Worm (Caenorhabditis elegans) whole organism, L1 larva: ENCODE data around the gene K11D12.6.

Experiments used
- C16A3.4 ChIP-seq: fragments of 150-350 bp; optimal IDR thresholded peaks from 2 replicates; lab custom pipeline; 2014; ENCODE audit warnings: missing biosample characterization, missing genetic modification characterization
- C34B4.2 ChIP-seq: sonication (generic microtip); optimal IDR thresholded peaks from 2 replicates; lab custom pipeline; 2017; ENCODE audit warnings: mild to moderate bottlenecking, missing genetic modification characterization, missing compliant biosample characterization
- F16B12.6 ChIP-seq: fragments of 150-350 bp; optimal IDR thresholded peaks from 2 replicates; lab custom pipeline; 2014; ENCODE audit warnings: missing biosample characterization, missing genetic modification characterization
- alr-1 ChIP-seq: fragments of 200-800 bp; sonication (Bioruptor generic); optimal IDR thresholded peaks from 2 replicates; lab custom pipeline; 2018; ENCODE audit warnings: borderline replicate concordance, mild to moderate bottlenecking, missing genetic modification characterization, missing compliant biosample characterization
- blmp-1 ChIP-seq: fragments of 150-350 bp; optimal IDR thresholded peaks from 2 replicates; lab custom pipeline; 2014; ENCODE audit warnings: missing biosample characterization, missing genetic modification characterization
- ceh-63 ChIP-seq: fragments of 200-800 bp; sonication (Bioruptor generic); optimal IDR thresholded peaks from 2 replicates; lab custom pipeline; 2018; ENCODE audit warnings: mild to moderate bottlenecking, missing genetic modification characterization, missing compliant biosample characterization
- ceh-82 ChIP-seq, 3 experiments: fragments of 150-350 bp in 1 of 3; sonication (generic microtip) in 2 of 3; optimal IDR thresholded peaks; 2 replicates each; lab custom pipeline; 2014 to 2017; ENCODE audit warnings: missing biosample characterization in 3 of 3, missing genetic modification characterization in 3 of 3
- ceh-88 ChIP-seq: fragments of 200-800 bp; sonication (Bioruptor generic); IDR thresholded peaks from 2 replicates; pipeline ENCODE4 v1.3.6; 2022; ENCODE audit warnings: missing genetic modification characterization, missing compliant biosample characterization
- ceh-90 ChIP-seq: sonication (generic microtip); optimal IDR thresholded peaks from 2 replicates; lab custom pipeline; 2016; ENCODE audit warnings: missing genetic modification characterization, missing compliant biosample characterization
- ces-1 ChIP-seq: fragments of 150-350 bp; optimal IDR thresholded peaks from 2 replicates; lab custom pipeline; 2014; ENCODE audit warnings: missing biosample characterization, missing genetic modification reagents, missing genetic modification characterization
- dpl-1 ChIP-seq, 3 experiments: fragments of 150-350 bp in 2 of 3; sonication (generic microtip) in 1 of 3; optimal IDR thresholded peaks; 2 replicates each; lab custom pipeline; 2014 to 2017; ENCODE audit warnings: missing biosample characterization in 3 of 3, missing genetic modification characterization in 3 of 3, missing genetic modification reagents in 3 of 3
- dsc-1 ChIP-seq: sonication (generic microtip); optimal IDR thresholded peaks from 2 replicates; lab custom pipeline; 2016; ENCODE audit warnings: mild to moderate bottlenecking, missing genetic modification characterization, missing compliant biosample characterization
- efl-1 ChIP-seq, 4 experiments: fragments of 150-350 bp; optimal IDR thresholded peaks in 3 of 4; peaks in 1 of 4; 1 replicate in 1 of 4; 2 replicates in 3 of 4; lab custom pipeline; 2014; ENCODE audit warnings: missing biosample characterization in 2 of 4, missing genetic modification characterization in 2 of 4, missing genetic modification reagents in 2 of 4
- efl-3 ChIP-seq: fragments of 200-800 bp; sonication (Bioruptor generic); optimal IDR thresholded peaks from 2 replicates; lab custom pipeline; 2018; ENCODE audit warnings: mild to moderate bottlenecking, missing genetic modification characterization, missing compliant biosample characterization
- egl-27 ChIP-seq, 2 experiments: fragments of 150-350 bp in 1 of 2; sonication (generic microtip); optimal IDR thresholded peaks; 3 replicates each; lab custom pipeline; 2017 to 2018; ENCODE audit warnings: missing biosample characterization in 2 of 2, missing genetic modification characterization in 2 of 2, missing genetic modification reagents in 2 of 2
- elt-3 ChIP-seq, 6 experiments: fragments of 150-350 bp in 1 of 6; sonication (generic microtip); optimal IDR thresholded peaks; 2 replicates each; lab custom pipeline; 2017 to 2018; ENCODE audit warnings: missing biosample characterization in 6 of 6, missing genetic modification characterization in 6 of 6, inconsistent platforms in 1 of 6
- ets-5 ChIP-seq: fragments of 200-800 bp; sonication (Bioruptor generic); IDR thresholded peaks from 2 replicates; pipeline ENCODE4 v1.3.6; 2022; ENCODE audit warnings: missing genetic modification characterization, missing compliant biosample characterization
- fkh-10 ChIP-seq: sonication (generic microtip); optimal IDR thresholded peaks from 2 replicates; lab custom pipeline; 2017; ENCODE audit warnings: missing biosample characterization, missing genetic modification reagents, missing genetic modification characterization
- fkh-4 ChIP-seq: sonication (generic microtip); optimal IDR thresholded peaks from 2 replicates; lab custom pipeline; 2016; ENCODE audit warnings: missing compliant biosample characterization, missing genetic modification characterization, borderline replicate concordance
- fkh-8 ChIP-seq: sonication (generic microtip); optimal IDR thresholded peaks from 2 replicates; lab custom pipeline; 2016; ENCODE audit warnings: mild to moderate bottlenecking, missing genetic modification characterization, missing compliant biosample characterization
- grh-1 ChIP-seq: fragments of 200-800 bp; sonication (Bioruptor generic); IDR thresholded peaks from 2 replicates; pipeline ENCODE4 v1.3.6; 2022; ENCODE audit warnings: missing genetic modification reagents, missing genetic modification characterization, missing compliant biosample characterization
- hpl-2 ChIP-seq: fragments of 150-350 bp; optimal IDR thresholded peaks from 2 replicates; lab custom pipeline; 2014; ENCODE audit warnings: missing biosample characterization, missing genetic modification reagents, missing genetic modification characterization
- isw-1 ChIP-seq: fragments of 200-800 bp; sonication (Bioruptor generic); IDR thresholded peaks from 2 replicates; pipeline ENCODE4 v1.3.6; 2022; ENCODE audit warnings: missing genetic modification characterization, missing compliant biosample characterization
- lin-14 ChIP-seq: fragments of 200-800 bp; sonication (Bioruptor generic); optimal IDR thresholded peaks from 2 replicates; lab custom pipeline; 2018; ENCODE audit warnings: mild to moderate bottlenecking, missing genetic modification characterization, moderate library complexity, missing compliant biosample characterization
- lin-35 ChIP-seq, 2 experiments: fragments of 150-350 bp; optimal IDR thresholded peaks; 2 replicates each; lab custom pipeline; 2014; ENCODE audit warnings: missing biosample characterization in 2 of 2, missing genetic modification characterization in 2 of 2, missing genetic modification reagents in 2 of 2
- mab-9 ChIP-seq: fragments of 200-800 bp; sonication (Bioruptor generic); IDR thresholded peaks from 2 replicates; pipeline ENCODE4 v1.3.6; 2022; ENCODE audit warnings: missing genetic modification reagents, missing genetic modification characterization, missing compliant biosample characterization
- mdl-1 ChIP-seq, 2 experiments: fragments of 150-350 bp; optimal IDR thresholded peaks; 2 replicates each; lab custom pipeline; 2014 to 2017; ENCODE audit warnings: missing biosample characterization in 2 of 2, missing genetic modification characterization in 2 of 2, inconsistent platforms in 1 of 2
- nhr-19 ChIP-seq: fragments of 200-800 bp; sonication (Bioruptor generic); conservative IDR thresholded peaks from 2 replicates; pipeline ENCODE4 v1.3.6; 2022; ENCODE audit warnings: missing genetic modification characterization, missing compliant biosample characterization
- nhr-20 ChIP-seq: sonication (generic microtip); optimal IDR thresholded peaks from 2 replicates; lab custom pipeline; 2016; ENCODE audit warnings: mild to moderate bottlenecking, missing genetic modification characterization, missing compliant biosample characterization
- nhr-85 ChIP-seq: sonication (generic microtip); peaks from one replicate; lab custom pipeline; 2016; ENCODE audit warnings: missing genetic modification characterization, inconsistent platforms, missing compliant biosample characterization
- nhr-90 ChIP-seq: sonication (generic microtip); optimal IDR thresholded peaks from 2 replicates; lab custom pipeline; 2016; ENCODE audit warnings: mild to moderate bottlenecking, missing genetic modification characterization, missing compliant biosample characterization; ENCODE audit not compliant: poor library complexity
- pqm-1 ChIP-seq: sonication (generic microtip); optimal IDR thresholded peaks from 3 replicates; lab custom pipeline; 2017; ENCODE audit warnings: missing biosample characterization, missing genetic modification characterization
- skn-1 ChIP-seq: fragments of 150-350 bp; optimal IDR thresholded peaks from 2 replicates; lab custom pipeline; 2014; ENCODE audit warnings: missing biosample characterization, missing genetic modification characterization
- snpc-4 ChIP-seq: fragments of 150-350 bp; optimal IDR thresholded peaks from 2 replicates; lab custom pipeline; 2014; ENCODE audit warnings: missing biosample characterization, missing genetic modification characterization
- sox-4 ChIP-seq: sonication (generic microtip); optimal IDR thresholded peaks from 2 replicates; lab custom pipeline; 2016; ENCODE audit warnings: missing genetic modification characterization, missing compliant biosample characterization
- sptf-1 ChIP-seq: fragments of 150-350 bp; optimal IDR thresholded peaks from 2 replicates; lab custom pipeline; 2014; ENCODE audit warnings: missing biosample characterization, missing genetic modification characterization
- tlp-1 ChIP-seq: fragments of 150-350 bp; optimal IDR thresholded peaks from 2 replicates; lab custom pipeline; 2014; ENCODE audit warnings: missing biosample characterization, missing genetic modification characterization
- unc-30 ChIP-seq: sonication (generic microtip); optimal IDR thresholded peaks from 2 replicates; lab custom pipeline; 2017; ENCODE audit warnings: missing biosample characterization, missing genetic modification characterization
- unc-86 ChIP-seq: sonication (generic microtip); optimal IDR thresholded peaks from 2 replicates; lab custom pipeline; 2016; ENCODE audit warnings: missing genetic modification characterization, missing compliant biosample characterization
- xbp-1 ChIP-seq: sonication (generic microtip); optimal IDR thresholded peaks from 2 replicates; lab custom pipeline; 2016; ENCODE audit warnings: missing genetic modification characterization, missing compliant biosample characterization
- zip-4 ChIP-seq: fragments of 200-800 bp; sonication (Bioruptor generic); optimal IDR thresholded peaks from 2 replicates; lab custom pipeline; 2018; ENCODE audit warnings: mild to moderate bottlenecking, missing genetic modification characterization, moderate library complexity, missing compliant biosample characterization
- ztf-11 ChIP-seq, 2 experiments: sonication (generic microtip); optimal IDR thresholded peaks; 2 replicates each; lab custom pipeline; 2016 to 2017; ENCODE audit warnings: missing genetic modification characterization in 2 of 2, missing biosample characterization in 1 of 2, missing compliant biosample characterization in 1 of 2

K11D12.6 gene

DNA sequence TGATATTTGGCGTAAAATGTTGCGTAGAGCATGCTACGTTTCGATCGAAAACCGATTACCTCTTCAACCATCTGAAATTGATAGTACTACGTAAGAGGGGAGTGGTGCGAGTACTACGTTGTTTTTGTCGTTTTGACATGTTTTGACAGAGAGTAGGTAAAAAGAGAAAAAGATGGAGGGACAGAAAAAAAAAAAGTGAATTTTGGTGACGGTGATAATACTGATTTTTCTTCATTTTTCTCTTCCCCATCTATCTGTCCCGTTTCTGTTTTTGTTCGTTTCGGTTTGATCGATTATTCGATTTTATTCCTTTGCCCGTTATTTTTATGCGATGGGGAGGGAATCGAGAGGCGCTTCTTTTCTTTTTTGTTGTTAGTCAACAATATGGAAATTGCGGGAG lies 6.0 kb upstream of the K11D12.6 start, which contains the start of gene K11D12.8:
Gene K11D12.8 (minus strand): TSS at position 77 of the 400 bp plus-strand sequence.
- peak; percentile 71 for TF ChIP-seq blmp-1 (tag; lab: Kevin White, UChicago)
- no peak for TF ChIP-seq C16A3.4 (tag; lab: Kevin White, UChicago)
- TF ChIP-seq ztf-11 (tag; optimal IDR thresholded peaks at IDR 0.05; lab: Kevin White, UChicago) = no peak
- TF ChIP-seq ces-1 (GFP tag; lab: Kevin White, UChicago) = no peak

DNA sequence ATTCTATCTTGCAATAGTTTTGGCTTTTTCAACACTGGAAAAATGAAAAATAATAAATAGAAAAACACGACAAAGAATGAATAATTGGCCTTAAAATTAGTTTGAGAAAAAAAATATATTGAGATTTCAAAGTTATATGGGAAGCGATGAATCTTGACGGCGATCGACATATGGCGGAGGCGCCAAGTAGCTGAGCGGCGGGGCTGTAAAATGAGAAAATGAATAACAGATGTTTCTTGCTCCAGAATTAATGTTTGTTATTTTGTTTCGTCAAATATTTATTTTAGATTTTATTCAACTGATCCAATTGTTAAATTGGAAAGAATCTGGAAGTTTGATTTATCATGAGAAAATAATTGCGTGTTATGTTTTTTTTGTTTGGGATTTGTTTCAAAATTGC lies 4.6 kb upstream of the K11D12.6 start, which contains the start of gene K11D12.11:
Gene K11D12.11 (minus strand): TSS at position 42 of the 400 bp plus-strand sequence.
- no peak for TF ChIP-seq zip-4 (GFP tag; lab: Kevin White, UChicago)
- TF ChIP-seq dsc-1 (tag; lab: Kevin White, UChicago) = peak; percentile 97
- TF ChIP-seq fkh-4 = peak; percentile 83

DNA sequence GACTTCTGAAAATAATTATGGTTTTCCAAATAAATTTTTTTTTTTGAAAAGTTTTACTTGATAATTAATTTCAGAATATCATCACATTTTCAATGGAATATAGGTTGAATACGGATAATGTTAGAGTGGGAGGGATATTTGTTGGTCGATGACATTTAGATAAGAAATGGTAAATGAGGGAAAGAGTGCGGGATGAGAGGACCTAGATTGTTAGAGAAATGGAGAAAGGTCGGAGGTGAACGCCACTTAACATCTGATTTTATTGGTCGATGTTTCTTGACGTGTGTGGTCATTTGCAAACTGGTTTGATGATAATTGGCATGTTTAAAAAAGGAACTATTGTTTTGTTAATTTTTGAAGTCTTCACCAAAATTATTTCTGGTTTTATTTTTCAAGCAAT lies 3.5 kb upstream of the K11D12.6 start:
- TF ChIP-seq grh-1 (GFP tag; lab: Robert Waterston, UW) (peak; percentile 54), nhr-19 (GFP tag; lab: Robert Waterston, UW) (no peak), nhr-85 (peak; percentile 85), nhr-90 (no peak), lin-14 (GFP tag; lab: Kevin White, UChicago) (peak; percentile 48), elt-3 (tag; optimal IDR thresholded peaks at IDR 0.05; lab: Kevin White, UChicago) (peak in 1 of 6 experiments; percentile 23), blmp-1 (tag; lab: Kevin White, UChicago) (peak; percentile 83), lin-35 (GFP tag; optimal IDR thresholded peaks at IDR 0.05; lab: Kevin White, UChicago) (peak in 1 of 2 experiments; percentile 5)
- TF ChIP-seq, all 84 proteins: peak for 6

DNA sequence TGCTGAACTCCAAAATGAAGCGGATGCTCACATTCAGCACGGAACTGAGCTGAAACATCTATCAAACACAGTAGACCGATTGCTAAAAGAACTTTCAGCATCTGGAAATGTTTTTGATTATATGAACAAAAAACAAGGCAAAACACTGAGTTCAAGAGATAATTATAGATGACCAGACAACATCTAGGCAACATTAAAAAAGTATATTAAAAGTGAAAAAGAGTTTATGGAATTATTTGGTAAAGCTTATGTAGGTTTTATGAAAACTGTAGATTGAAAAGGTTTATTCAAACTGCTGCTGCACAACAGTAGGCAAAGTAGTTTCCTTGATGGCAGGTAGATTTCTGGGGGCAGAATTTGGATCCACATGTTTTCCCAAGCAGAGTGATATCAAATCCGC lies 1.4 kb upstream of the K11D12.6 start, which contains the start of gene K11D12.7:
Gene K11D12.7 (minus strand): TSS at position 101 of the 400 bp plus-strand sequence.
- TF ChIP-seq ets-5 = no peak
- no peak for TF ChIP-seq hpl-2
- no peak for TF ChIP-seq nhr-19 (GFP tag; lab: Robert Waterston, UW)
- no peak for TF ChIP-seq C34B4.2
- no peak for TF ChIP-seq skn-1 (tag; lab: Kevin White, UChicago)
- TF ChIP-seq efl-3 (GFP tag; lab: Kevin White, UChicago) = no peak
- TF ChIP-seq ces-1 (GFP tag; lab: Kevin White, UChicago) = no peak
- no peak for TF ChIP-seq mdl-1 (tag; optimal IDR thresholded peaks at IDR 0.05; lab: Kevin White, UChicago)
- TF ChIP-seq nhr-90 = no peak
- no peak for TF ChIP-seq sox-4 (tag; lab: Kevin White, UChicago)
- no peak for TF ChIP-seq fkh-4
- TF ChIP-seq mab-9 = no peak
- TF ChIP-seq blmp-1 (tag; lab: Kevin White, UChicago) = no peak
- TF ChIP-seq pqm-1 = no peak
- TF ChIP-seq fkh-10 = no peak
- no peak for TF ChIP-seq ceh-82 (tag; optimal IDR thresholded peaks at IDR 0.05; lab: Kevin White, UChicago)
- no peak for TF ChIP-seq sptf-1 (tag; lab: Kevin White, UChicago)

DNA sequence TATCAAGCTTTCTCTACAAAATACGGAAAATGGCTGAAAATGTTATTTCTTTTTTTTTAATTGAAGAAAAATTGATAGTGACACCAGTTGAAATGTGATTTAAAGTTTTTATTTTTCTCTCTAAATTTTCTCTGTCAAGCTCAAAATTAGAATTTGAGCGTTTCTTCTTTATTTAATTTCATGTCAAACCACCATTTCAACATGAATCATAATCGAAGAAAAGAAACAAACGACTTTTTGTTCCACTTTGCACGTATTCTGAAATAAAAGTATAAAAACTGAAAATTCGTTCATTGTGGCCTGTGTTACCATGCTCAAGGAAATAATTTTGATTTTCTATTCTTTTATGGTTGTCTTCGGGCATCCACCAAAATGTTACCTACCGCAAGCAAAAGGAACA lies 1.9 kb downstream of the K11D12.6 start, which contains the start of gene K11D12.13:
Gene K11D12.13 (plus strand): TSS at position 301 of the 400 bp plus-strand sequence.
- no peak for TF ChIP-seq dpl-1 (GFP tag; optimal IDR thresholded peaks at IDR 0.05; lab: Kevin White, UChicago)
- TF ChIP-seq efl-1 (optimal IDR thresholded peaks at IDR 0.05; lab: Kevin White, UChicago) = no peak
- TF ChIP-seq efl-1 (GFP tag; optimal IDR thresholded peaks at IDR 0.05 in 1 of 2; lab: Kevin White, UChicago) = no peak
- no peak for TF ChIP-seq F16B12.6
- no peak for TF ChIP-seq skn-1 (tag; lab: Kevin White, UChicago)
- TF ChIP-seq ztf-11 (tag; optimal IDR thresholded peaks at IDR 0.05; lab: Kevin White, UChicago) = no peak
- TF ChIP-seq, all 84 proteins: peak for 0

DNA sequence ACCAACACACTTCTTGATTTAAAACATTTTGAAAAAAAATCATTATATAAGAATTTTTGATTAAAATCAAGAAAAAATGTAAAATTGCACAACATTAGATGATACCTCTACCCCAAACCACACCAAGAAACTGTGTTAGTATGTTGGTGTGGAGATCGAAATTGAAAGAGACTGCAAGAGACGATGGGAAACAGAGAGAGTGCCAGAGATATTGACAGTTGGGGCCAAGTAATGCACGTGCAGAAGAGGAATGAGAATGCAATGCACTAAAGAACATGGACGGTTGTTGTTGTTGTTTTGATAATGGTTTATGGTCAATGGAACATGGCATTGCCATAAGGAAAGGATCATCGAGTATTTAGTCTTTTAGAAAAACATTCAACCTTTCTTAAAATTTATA lies 2.8 kb downstream of the K11D12.6 start:
- TF ChIP-seq ceh-90 (tag; lab: Kevin White, UChicago) (no peak), unc-86 (tag; lab: Kevin White, UChicago) (no peak), xbp-1 (tag; lab: Kevin White, UChicago) (no peak), alr-1 (no peak), snpc-4 (tag; lab: Kevin White, UChicago) (no peak), isw-1 (no peak), fkh-8 (tag; lab: Kevin White, UChicago) (no peak), nhr-20 (tag; lab: Kevin White, UChicago) (peak; percentile 42), ceh-63 (GFP tag; lab: Kevin White, UChicago) (no peak), egl-27 (tag; optimal IDR thresholded peaks at IDR 0.05; lab: Kevin White, UChicago) (no peak), dpl-1 (GFP tag; optimal IDR thresholded peaks at IDR 0.05; lab: Kevin White, UChicago) (peak in 2 of 3 experiments; percentile 14 to 27), unc-30 (no peak), nhr-85 (peak; percentile 88), lin-14 (GFP tag; lab: Kevin White, UChicago) (peak; percentile 69), ceh-88 (GFP tag; lab: Robert Waterston, UW) (no peak), tlp-1 (tag; lab: Kevin White, UChicago) (no peak), blmp-1 (tag; lab: Kevin White, UChicago) (peak; percentile 29)
